Fruit fly (Drosophila melanogaster) whole organism, embryonic: ENCODE data around the gene CG42554.

ENCODE experiments used
- Atf-2 ChIP-seq: fragments of 200-800 bp; sonication (Bioruptor generic); optimal IDR thresholded peaks from 2 replicates; lab custom pipeline; 2016; ENCODE audit warnings: missing biosample characterization, missing genetic modification characterization
- CG10274 ChIP-seq: fragments of 200-800 bp; sonication (Bioruptor generic); optimal IDR thresholded peaks from 3 replicates; lab custom pipeline; 2017; ENCODE audit warnings: missing biosample characterization, mild to moderate bottlenecking, missing genetic modification characterization
- CG10366 ChIP-seq: fragments of 200-800 bp; sonication (Bioruptor generic); IDR thresholded peaks from 2 replicates; pipeline ENCODE4 v1.3.6; 2022; ENCODE audit warnings: missing biosample characterization, missing genetic modification characterization
- CG10565 ChIP-seq: fragments of 200-800 bp; sonication (Bioruptor generic); optimal IDR thresholded peaks from 3 replicates; lab custom pipeline; 2016; ENCODE audit warnings: missing biosample characterization, mild to moderate bottlenecking, missing genetic modification characterization
- CG12104 ChIP-seq: fragments of 200-800 bp; sonication (Bioruptor generic); optimal IDR thresholded peaks from 3 replicates; lab custom pipeline; 2016; ENCODE audit warnings: missing biosample characterization, missing genetic modification characterization
- CG1233 ChIP-seq: fragments of 200-800 bp; sonication (Bioruptor generic); optimal IDR thresholded peaks from 4 replicates; lab custom pipeline; 2018; ENCODE audit warnings: missing biosample characterization, mild to moderate bottlenecking, missing genetic modification characterization
- CG14441 ChIP-seq: fragments of 200-800 bp; sonication (Bioruptor generic); IDR thresholded peaks from 2 replicates; pipeline ENCODE4 v1.3.6; 2022; ENCODE audit warnings: missing biosample characterization, missing genetic modification characterization
- CG15011 ChIP-seq: fragments of 200-800 bp; sonication (Bioruptor generic); optimal IDR thresholded peaks from 3 replicates; lab custom pipeline; 2018; ENCODE audit warnings: missing biosample characterization, mild to moderate bottlenecking, missing genetic modification characterization
- CG15696 ChIP-seq: fragments of 200-800 bp; sonication (Bioruptor generic); optimal IDR thresholded peaks from 2 replicates; lab custom pipeline; 2019; ENCODE audit warnings: missing biosample characterization, mild to moderate bottlenecking, missing genetic modification characterization, moderate library complexity
- CG17568 ChIP-seq: fragments of 200-800 bp; sonication (Bioruptor generic); optimal IDR thresholded peaks from 2 replicates; lab custom pipeline; 2018; ENCODE audit warnings: missing biosample characterization, mild to moderate bottlenecking, missing genetic modification characterization, moderate library complexity
- CG4282 ChIP-seq: fragments of 200-800 bp; sonication (Bioruptor generic); optimal IDR thresholded peaks from 2 replicates; lab custom pipeline; 2016; ENCODE audit warnings: missing biosample characterization, missing genetic modification characterization
- CG4707 ChIP-seq: fragments of 200-800 bp; sonication (Bioruptor generic); optimal IDR thresholded peaks from 2 replicates; lab custom pipeline; 2018; ENCODE audit warnings: missing biosample characterization, mild to moderate bottlenecking, missing genetic modification characterization, moderate library complexity
- CG7745 ChIP-seq: fragments of 200-800 bp; sonication (Bioruptor generic); optimal IDR thresholded peaks from 2 replicates; lab custom pipeline; 2018; ENCODE audit warnings: missing biosample characterization, mild to moderate bottlenecking, missing genetic modification characterization, moderate library complexity
- CG8924 ChIP-seq: fragments of 200-800 bp; optimal IDR thresholded peaks from 3 replicates; lab custom pipeline; 2019; ENCODE audit warnings: missing biosample characterization, mild to moderate bottlenecking, missing genetic modification characterization, moderate library complexity
- Dek ChIP-seq: fragments of 200-800 bp; sonication (Bioruptor generic); optimal IDR thresholded peaks from 3 replicates; lab custom pipeline; 2019; ENCODE audit warnings: missing biosample characterization, mild to moderate bottlenecking, missing genetic modification characterization, moderate library complexity
- Dip3 ChIP-seq: fragments of 200-800 bp; sonication (Bioruptor generic); optimal IDR thresholded peaks from 3 replicates; lab custom pipeline; 2016; ENCODE audit warnings: missing biosample characterization, missing genetic modification characterization
- Dp ChIP-seq: fragments of 200-800 bp; sonication (Bioruptor generic); optimal IDR thresholded peaks from 2 replicates; lab custom pipeline; 2018; ENCODE audit warnings: missing biosample characterization, mild to moderate bottlenecking, missing genetic modification characterization, moderate library complexity
- E2f1 ChIP-seq: fragments of 200-800 bp; sonication (Bioruptor generic); IDR thresholded peaks from 2 replicates; pipeline ENCODE4 v1.3.6; 2022; ENCODE audit warnings: missing biosample characterization, missing genetic modification characterization
- Ets65A ChIP-seq: fragments of 200-800 bp; sonication (Bioruptor generic); peaks from one replicate; lab custom pipeline; 2016; ENCODE audit warnings: missing biosample characterization, missing genetic modification characterization
- HLH4C ChIP-seq: fragments of 200-800 bp; sonication (Bioruptor generic); IDR thresholded peaks from 3 replicates; pipeline ENCODE4 v1.3.6; 2022; ENCODE audit warnings: missing biosample characterization, missing genetic modification characterization; ENCODE audit not compliant: partially characterized antibody
- HLHmδ ChIP-seq: fragments of 200-800 bp; sonication (Bioruptor generic); optimal IDR thresholded peaks from 2 replicates; lab custom pipeline; 2018; ENCODE audit warnings: missing biosample characterization, mild to moderate bottlenecking, missing genetic modification characterization, moderate library complexity
- Hey ChIP-seq: fragments of 200-800 bp; sonication (Bioruptor generic); optimal IDR thresholded peaks from 3 replicates; lab custom pipeline; 2018; ENCODE audit warnings: missing biosample characterization, mild to moderate bottlenecking, missing genetic modification characterization
- Hr78 ChIP-seq, 2 experiments: fragments of 200-800 bp in 1 of 2; fragments of >200 bp in 1 of 2; sonication (Bioruptor generic) in 1 of 2; optimal IDR thresholded peaks; 2 replicates each; lab custom pipeline; 2017 to 2019; ENCODE audit warnings: missing biosample characterization in 2 of 2, missing genetic modification characterization in 2 of 2, mild to moderate bottlenecking in 1 of 2, moderate library complexity in 1 of 2
- MBD-R2 ChIP-seq: fragments of 200-800 bp; sonication (Bioruptor generic); IDR thresholded peaks from 2 replicates; pipeline ENCODE4 v1.3.6; 2022; ENCODE audit warnings: missing biosample characterization, missing genetic modification characterization
- NK7.1 ChIP-seq: fragments of 200-800 bp; sonication (Bioruptor generic); optimal IDR thresholded peaks from 3 replicates; lab custom pipeline; 2016; ENCODE audit warnings: missing biosample characterization, missing genetic modification characterization
- Nf-YA ChIP-seq: fragments of 200-800 bp; sonication (Bioruptor generic); IDR thresholded peaks from 2 replicates; pipeline ENCODE4 v1.3.6; 2022; ENCODE audit warnings: missing biosample characterization, missing genetic modification characterization
- Nf-YB ChIP-seq: fragments of 200-800 bp; sonication (Bioruptor generic); optimal IDR thresholded peaks from 3 replicates; lab custom pipeline; 2019; ENCODE audit warnings: missing biosample characterization, mild to moderate bottlenecking, missing genetic modification characterization, moderate library complexity
- Poxn ChIP-seq: fragments of 200-800 bp; sonication (Bioruptor generic); IDR thresholded peaks from 2 replicates; pipeline ENCODE4 v1.3.6; 2022; ENCODE audit warnings: missing biosample characterization, missing genetic modification characterization
- TFAM ChIP-seq: fragments of 200-800 bp; sonication (Bioruptor generic); optimal IDR thresholded peaks from 2 replicates; lab custom pipeline; 2017; ENCODE audit warnings: missing biosample characterization, missing genetic modification characterization, inconsistent platforms
- ase ChIP-seq: fragments of 200-800 bp; sonication (Bioruptor generic); IDR thresholded peaks from 3 replicates; pipeline ENCODE4 v1.3.6; 2022; ENCODE audit warnings: missing biosample characterization, missing genetic modification characterization
- bab2 ChIP-seq: fragments of 200-800 bp; sonication (Bioruptor generic); optimal IDR thresholded peaks from 2 replicates; lab custom pipeline; 2016; ENCODE audit warnings: missing biosample characterization, missing genetic modification characterization
- cad ChIP-seq: fragments of >200 bp; optimal IDR thresholded peaks from 2 replicates; lab custom pipeline; 2017; ENCODE audit warnings: missing biosample characterization, missing genetic modification characterization
- cas ChIP-seq: fragments of 200-800 bp; sonication (Bioruptor generic); IDR thresholded peaks from 2 replicates; pipeline ENCODE4 v1.3.6; 2022; ENCODE audit warnings: missing biosample characterization, missing genetic modification characterization
- chn ChIP-seq: fragments of 200-800 bp; sonication (Bioruptor generic); optimal IDR thresholded peaks from 2 replicates; lab custom pipeline; 2016; ENCODE audit warnings: missing biosample characterization, missing genetic modification characterization
- ci ChIP-seq: fragments of 200-800 bp; sonication (Bioruptor generic); IDR thresholded peaks from 3 replicates; pipeline ENCODE4 v1.3.6; 2022; ENCODE audit warnings: missing biosample characterization, missing genetic modification characterization
- croc ChIP-seq: fragments of 200-800 bp; sonication (Bioruptor generic); conservative IDR thresholded peaks from 3 replicates; pipeline ENCODE4 v1.3.6; 2022; ENCODE audit warnings: missing biosample characterization, missing genetic modification characterization
- crp ChIP-seq, 2 experiments: fragments of 200-800 bp; sonication (Bioruptor generic); optimal IDR thresholded peaks; 2 replicates in 1 of 2; 3 replicates in 1 of 2; lab custom pipeline; 2017; ENCODE audit warnings: missing biosample characterization in 2 of 2, missing genetic modification characterization in 2 of 2, mild to moderate bottlenecking in 1 of 2, moderate library complexity in 1 of 2
- kah ChIP-seq: fragments of 200-800 bp; sonication (Bioruptor generic); optimal IDR thresholded peaks from 2 replicates; lab custom pipeline; 2018; ENCODE audit warnings: missing biosample characterization, mild to moderate bottlenecking, missing genetic modification characterization
- lbe ChIP-seq: fragments of 200-800 bp; sonication (Bioruptor generic); optimal IDR thresholded peaks from 2 replicates; lab custom pipeline; 2016; ENCODE audit warnings: missing biosample characterization, mild to moderate bottlenecking, missing genetic modification characterization
- otp ChIP-seq: fragments of 200-800 bp; sonication (Bioruptor generic); IDR thresholded peaks from 3 replicates; pipeline ENCODE4, ENCODE4 v1.3.6; 2022; ENCODE audit warnings: missing biosample characterization, missing genetic modification characterization
- peb ChIP-seq: fragments of 200-800 bp; sonication (Bioruptor generic); IDR thresholded peaks from 2 replicates; pipeline ENCODE4 v1.3.6; 2022; ENCODE audit warnings: missing biosample characterization, missing genetic modification characterization
- psq ChIP-seq: fragments of 200-800 bp; sonication (Bioruptor generic); optimal IDR thresholded peaks from 2 replicates; lab custom pipeline; 2017; ENCODE audit warnings: missing biosample characterization, missing genetic modification characterization
- pum ChIP-seq: fragments of 200-800 bp; sonication (Bioruptor generic); optimal IDR thresholded peaks from 2 replicates; lab custom pipeline; 2016; ENCODE audit warnings: missing biosample characterization, missing genetic modification characterization
- pzg ChIP-seq: fragments of 200-800 bp; sonication (Bioruptor generic); optimal IDR thresholded peaks from 3 replicates; lab custom pipeline; 2018; ENCODE audit warnings: missing biosample characterization, mild to moderate bottlenecking, missing genetic modification characterization, moderate library complexity
- shn ChIP-seq: fragments of 200-800 bp; sonication (Bioruptor generic); optimal IDR thresholded peaks from 3 replicates; lab custom pipeline; 2016; ENCODE audit warnings: missing biosample characterization, missing genetic modification characterization
- sim ChIP-seq: fragments of 200-800 bp; sonication (Bioruptor generic); IDR thresholded peaks from 2 replicates; pipeline ENCODE4 v1.3.6; 2022; ENCODE audit warnings: missing biosample characterization, missing genetic modification characterization
- stc ChIP-seq: fragments of 200-800 bp; sonication (Bioruptor generic); IDR thresholded peaks from 2 replicates; pipeline ENCODE4 v1.3.6; 2022; ENCODE audit warnings: missing biosample characterization, missing genetic modification characterization
- tio ChIP-seq: fragments of 200-800 bp; sonication (Bioruptor generic); optimal IDR thresholded peaks from 2 replicates; lab custom pipeline; 2017; ENCODE audit warnings: missing biosample characterization, missing genetic modification characterization, inconsistent platforms
- trem ChIP-seq: fragments of 200-800 bp; optimal IDR thresholded peaks from 3 replicates; lab custom pipeline; 2019; ENCODE audit warnings: missing biosample characterization, mild to moderate bottlenecking, missing genetic modification characterization, moderate library complexity
- zen ChIP-seq: fragments of 200-800 bp; sonication (Bioruptor generic); optimal IDR thresholded peaks from 3 replicates; lab custom pipeline; 2018; ENCODE audit warnings: missing biosample characterization, mild to moderate bottlenecking, missing genetic modification characterization, moderate library complexity
- zen2 ChIP-seq: fragments of 200-800 bp; sonication (Bioruptor generic); IDR thresholded peaks from 3 replicates; pipeline ENCODE4 v1.3.6; 2022; ENCODE audit warnings: missing biosample characterization, missing genetic modification characterization; ENCODE audit not compliant: partially characterized antibody

CG42554 gene

DNA sequence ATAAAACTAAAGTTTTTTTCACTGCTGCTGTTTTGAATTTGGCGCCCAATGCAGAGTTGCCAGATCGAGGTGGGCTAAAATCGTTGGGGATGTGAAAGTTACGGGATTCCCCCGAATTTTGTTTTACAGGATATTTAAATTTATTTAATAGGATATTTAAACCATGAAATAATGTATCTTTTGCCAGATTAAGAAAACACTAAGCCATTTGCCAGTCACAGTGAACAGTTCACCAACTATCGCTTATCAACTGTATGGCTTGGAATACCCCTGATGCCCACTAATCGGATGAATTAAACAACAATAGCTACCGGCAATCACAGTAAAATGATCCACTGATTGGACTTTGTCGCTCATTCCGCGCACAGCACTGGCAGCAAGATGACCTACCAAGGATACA lies 15.6 kb downstream of the CG42554 start, which contains the start of gene Dci (continued):
- TF ChIP-seq crp (GFP tag; optimal IDR thresholded peaks at IDR 0.05; lab: Kevin White, UChicago) (peak in 1 of 2 experiments; percentile 7), chn (GFP tag; lab: Kevin White, UChicago) (peak; percentile 77), CG1233 (GFP tag; lab: Kevin White, UChicago) (no peak), CG10565 (GFP tag; lab: Kevin White, UChicago) (no peak), peb (GFP tag; lab: Robert Waterston, UW) (0 out of 2 replicates have a peak, but pooled peaks have one; percentile 34), CG15696 (tag; lab: Kevin White, UChicago) (peak; percentile 43), zen (tag; lab: Kevin White, UChicago) (peak; percentile 68), zen2 (GFP tag; lab: Robert Waterston, UW) (peak; percentile 39; the same call in 1 of the 3 replicates), bab2 (peak; percentile 78), Dp (GFP tag; lab: Kevin White, UChicago) (peak; percentile 87), trem (tag; lab: Kevin White, UChicago) (peak; percentile 39), Hr78 (GFP tag; optimal IDR thresholded peaks at IDR 0.05; lab: Kevin White, UChicago) (peak in 1 of 2 experiments; percentile 69), Dek (tag; lab: Kevin White, UChicago) (peak; percentile 16), cad (GFP tag; lab: Kevin White, UChicago) (no peak), kah (GFP tag; lab: Kevin White, UChicago) (no peak), pum (GFP tag; lab: Kevin White, UChicago) (peak; percentile 57), ci (GFP tag; lab: Robert Waterston, UW) (peak; percentile 81), MBD-R2 (GFP tag; lab: Robert Waterston, UW) (peak; percentile 90), Dip3 (peak; percentile 68), lbe (GFP tag; lab: Kevin White, UChicago) (no peak), CG14441 (peak; percentile 87), HLHmδ (GFP tag; lab: Kevin White, UChicago) (no peak), CG4707 (GFP tag; lab: Kevin White, UChicago) (no peak), NK7.1 (GFP tag; lab: Kevin White, UChicago) (no peak), CG8924 (tag; lab: Kevin White, UChicago) (peak; percentile 58), Nf-YA (GFP tag; lab: Robert Waterston, UW) (peak; percentile 33; the same call in 1 of the 2 replicates), tio (GFP tag; lab: Kevin White, UChicago) (peak; percentile 57), ase (GFP tag; lab: Robert Waterston, UW) (peak; percentile 62), croc (no peak; the same call in 1 of the 3 replicates), HLH4C (GFP tag; lab: Robert Waterston, UW) (peak; percentile 81), CG10366 (GFP tag; lab: Robert Waterston, UW) (peak; percentile 82), Ets65A (GFP tag; lab: Kevin White, UChicago) (peak; percentile 99), Nf-YB (GFP tag; lab: Kevin White, UChicago) (no peak), Hey (no peak), Poxn (GFP tag; lab: Robert Waterston, UW) (peak; percentile 64; the same call in 1 of the 2 replicates), stc (GFP tag; lab: Robert Waterston, UW) (no peak), CG15011 (GFP tag; lab: Kevin White, UChicago) (no peak), otp (GFP tag; lab: Robert Waterston, UW) (peak; percentile 48; the same call in 1 of the 3 replicates), CG10274 (GFP tag; lab: Kevin White, UChicago) (no peak), cas (GFP tag; lab: Robert Waterston, UW) (peak; percentile 74), CG17568 (GFP tag; lab: Kevin White, UChicago) (no peak), CG4282 (GFP tag; lab: Kevin White, UChicago) (no peak), CG7745 (tag; lab: Kevin White, UChicago) (no peak), psq (GFP tag; lab: Kevin White, UChicago) (peak; percentile 40), E2f1 (peak; percentile 68), shn (GFP tag; lab: Kevin White, UChicago) (peak; percentile 63), sim (no peak), pzg (GFP tag; lab: Kevin White, UChicago) (peak; percentile 59), TFAM (no peak), CG12104 (GFP tag; lab: Kevin White, UChicago) (peak; percentile 48), Atf-2 (GFP tag; lab: Kevin White, UChicago) (peak; percentile 39)
